Worm (Caenorhabditis elegans) whole organism, midembryonic: ENCODE results near the gene rde-1.

Experiments used
- T22C8.4 ChIP-seq: fragments of 200-800 bp; sonication (Bioruptor generic); IDR thresholded peaks from 2 replicates; pipeline ENCODE4 v1.3.6; 2022; ENCODE audit warnings: missing genetic modification characterization, missing compliant biosample characterization
- cog-1 ChIP-seq: sonication (generic microtip); optimal IDR thresholded peaks from 2 replicates; lab custom pipeline; 2016; ENCODE audit warnings: missing genetic modification characterization, missing compliant biosample characterization
- flt-1 ChIP-seq: fragments of 200-800 bp; sonication (Bioruptor generic); IDR thresholded peaks from 2 replicates; pipeline ENCODE4 v1.3.6; 2022; ENCODE audit warnings: missing genetic modification characterization, missing compliant biosample characterization
- klf-2 ChIP-seq: fragments of 200-800 bp; sonication (Bioruptor generic); conservative IDR thresholded peaks from 2 replicates; pipeline ENCODE4 v1.3.6; 2022; ENCODE audit warnings: missing genetic modification reagents, missing genetic modification characterization, missing compliant biosample characterization
- med-1 ChIP-seq: sonication (generic microtip); optimal IDR thresholded peaks from 2 replicates; lab custom pipeline; 2017; ENCODE audit warnings: missing genetic modification characterization, mild to moderate bottlenecking, missing compliant biosample characterization, antibody characterized with exemption, missing genetic modification reagents; ENCODE audit not compliant: insufficient read depth
- ref-1 ChIP-seq: fragments of 200-800 bp; sonication (Bioruptor generic); conservative IDR thresholded peaks from 2 replicates; pipeline ENCODE4 v1.3.6; 2022; ENCODE audit warnings: missing genetic modification reagents, missing genetic modification characterization, missing compliant biosample characterization
- tab-1 ChIP-seq: fragments of 200-800 bp; sonication (Bioruptor generic); IDR thresholded peaks from 2 replicates; pipeline ENCODE4 v1.3.6; 2022; ENCODE audit warnings: missing genetic modification characterization, missing compliant biosample characterization
- ztf-23 ChIP-seq: fragments of 200-800 bp; sonication (Bioruptor generic); IDR thresholded peaks from 2 replicates; pipeline ENCODE4 v1.3.6; 2022; ENCODE audit warnings: missing genetic modification reagents, missing genetic modification characterization, missing compliant biosample characterization
- ztf-29 ChIP-seq: fragments of 200-800 bp; sonication (Bioruptor generic); IDR thresholded peaks from 2 replicates; pipeline ENCODE4 v1.3.6; 2022; ENCODE audit warnings: missing genetic modification reagents, missing genetic modification characterization, missing compliant biosample characterization

Gene rde-1

DNA sequence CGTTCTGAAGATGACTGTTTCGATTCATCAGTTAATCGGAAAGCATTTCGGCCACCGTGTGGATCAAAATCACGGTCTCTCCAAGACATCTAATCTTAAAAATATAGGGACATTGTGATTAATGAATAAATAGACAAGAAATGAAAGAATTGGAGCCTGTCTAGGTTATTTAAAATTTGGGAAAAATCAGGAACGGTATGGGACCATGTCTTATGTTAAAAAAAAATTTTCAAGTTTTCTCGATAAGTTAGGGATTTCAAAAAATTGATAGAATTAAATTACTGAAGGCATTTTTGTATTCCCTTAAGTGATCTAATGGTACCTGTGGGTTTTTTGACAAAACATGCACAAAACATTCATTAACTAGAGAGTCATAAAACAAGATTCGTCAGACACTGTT, 15.3 kb downstream of the rde-1 start, which contains the start of gene unc-41:
Gene unc-41, minus strand, starts transcription at position 101 of the 400 bp plus-strand sequence.
- no peak for TF ChIP-seq ztf-29 (GFP tag; lab: Robert Waterston, UW)
- TF ChIP-seq ref-1 (GFP tag; lab: Robert Waterston, UW): no peak
- no peak for TF ChIP-seq flt-1 (GFP tag; lab: Robert Waterston, UW)

DNA sequence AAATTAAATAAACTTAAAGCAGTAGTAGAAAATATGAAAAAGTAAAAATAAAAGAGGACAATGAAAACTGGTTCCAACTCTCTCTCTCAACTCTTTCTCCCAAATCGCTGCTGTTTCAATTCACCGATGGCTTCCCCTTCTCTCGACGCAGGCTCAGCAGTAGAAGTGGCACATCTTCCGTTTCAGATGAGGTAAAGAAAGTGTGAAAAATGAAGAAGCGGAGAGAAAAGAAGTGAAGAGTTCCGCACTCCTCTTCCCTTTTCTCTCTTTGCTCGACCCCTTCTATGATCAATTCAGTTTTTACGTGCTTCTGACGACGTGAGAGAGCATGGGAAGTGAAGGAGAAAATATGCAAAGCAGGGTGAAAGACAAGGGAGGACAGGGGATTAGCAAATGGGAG, 17.2 kb downstream of the rde-1 start:
- no peak for TF ChIP-seq ztf-29 (GFP tag; lab: Robert Waterston, UW)
- TF ChIP-seq T22C8.4 (GFP tag; lab: Robert Waterston, UW): no peak
- no peak for TF ChIP-seq med-1 (GFP tag; lab: Kevin White, UChicago)
- TF ChIP-seq ztf-23: no peak
- no peak for TF ChIP-seq klf-2 (GFP tag; lab: Robert Waterston, UW)
- no peak for TF ChIP-seq tab-1 (GFP tag; lab: Robert Waterston, UW)
- TF ChIP-seq ref-1 (GFP tag; lab: Robert Waterston, UW): no peak
- TF ChIP-seq cog-1: no peak
- TF ChIP-seq flt-1 (GFP tag; lab: Robert Waterston, UW): no peak

DNA sequence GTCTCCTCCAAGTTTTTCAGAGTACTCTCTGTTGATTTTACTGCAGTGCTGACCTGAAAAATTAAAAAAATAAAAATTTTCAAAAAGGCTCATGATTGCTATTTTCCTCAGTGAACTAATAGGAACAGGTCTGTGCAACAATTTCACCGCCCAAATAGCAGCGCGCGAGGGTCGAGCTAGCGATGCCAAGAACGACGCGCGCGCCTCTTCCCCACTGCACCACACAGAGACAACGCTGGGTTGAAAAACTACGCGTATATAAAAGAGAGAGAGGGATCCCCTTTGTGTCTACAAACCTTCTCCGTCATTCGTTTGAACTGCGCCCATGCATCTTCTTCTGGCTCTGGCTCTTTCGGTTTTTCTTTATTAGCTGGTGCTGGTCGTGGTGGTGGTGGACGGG, 21.3 kb downstream of the rde-1 start:
- TF ChIP-seq tab-1 (GFP tag; lab: Robert Waterston, UW) (peak; percentile 96), T22C8.4 (GFP tag; lab: Robert Waterston, UW) (peak; percentile 92), klf-2 (GFP tag; lab: Robert Waterston, UW) (peak; percentile 95), flt-1 (GFP tag; lab: Robert Waterston, UW) (peak; percentile 97), cog-1 (peak; percentile 85), ztf-23 (peak; percentile 97), ztf-29 (GFP tag; lab: Robert Waterston, UW) (peak; percentile 88), ref-1 (GFP tag; lab: Robert Waterston, UW) (peak; percentile 87), med-1 (GFP tag; lab: Kevin White, UChicago) (peak; percentile 70)

DNA sequence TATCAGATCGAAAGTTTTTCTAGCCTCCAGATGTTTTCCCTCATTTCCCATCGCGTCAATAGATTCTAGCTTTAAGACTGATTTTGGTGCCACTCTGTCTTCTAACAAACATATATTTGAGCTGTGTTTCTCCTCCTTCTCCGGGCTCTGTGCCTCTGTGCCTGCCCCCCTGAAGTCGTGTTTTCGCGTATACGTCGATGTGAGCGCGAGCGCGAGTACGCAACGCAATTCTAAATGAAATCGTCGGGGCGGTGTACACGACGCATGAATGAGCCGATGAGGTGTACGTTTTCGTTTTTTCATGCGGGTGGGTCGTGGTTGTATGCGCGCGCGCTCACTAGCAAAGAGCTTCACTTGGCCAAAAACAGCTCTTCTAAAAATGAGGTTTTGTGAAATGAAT, 25.6 kb downstream of the rde-1 start:
- TF ChIP-seq tab-1 (GFP tag; lab: Robert Waterston, UW): no peak
- no peak for TF ChIP-seq ref-1 (GFP tag; lab: Robert Waterston, UW)
- TF ChIP-seq med-1 (GFP tag; lab: Kevin White, UChicago): no peak
- TF ChIP-seq cog-1: no peak
- no peak for TF ChIP-seq ztf-23
- TF ChIP-seq T22C8.4 (GFP tag; lab: Robert Waterston, UW): no peak
- no peak for TF ChIP-seq klf-2 (GFP tag; lab: Robert Waterston, UW)
- TF ChIP-seq ztf-29 (GFP tag; lab: Robert Waterston, UW): no peak
- no peak for TF ChIP-seq flt-1 (GFP tag; lab: Robert Waterston, UW)

DNA sequence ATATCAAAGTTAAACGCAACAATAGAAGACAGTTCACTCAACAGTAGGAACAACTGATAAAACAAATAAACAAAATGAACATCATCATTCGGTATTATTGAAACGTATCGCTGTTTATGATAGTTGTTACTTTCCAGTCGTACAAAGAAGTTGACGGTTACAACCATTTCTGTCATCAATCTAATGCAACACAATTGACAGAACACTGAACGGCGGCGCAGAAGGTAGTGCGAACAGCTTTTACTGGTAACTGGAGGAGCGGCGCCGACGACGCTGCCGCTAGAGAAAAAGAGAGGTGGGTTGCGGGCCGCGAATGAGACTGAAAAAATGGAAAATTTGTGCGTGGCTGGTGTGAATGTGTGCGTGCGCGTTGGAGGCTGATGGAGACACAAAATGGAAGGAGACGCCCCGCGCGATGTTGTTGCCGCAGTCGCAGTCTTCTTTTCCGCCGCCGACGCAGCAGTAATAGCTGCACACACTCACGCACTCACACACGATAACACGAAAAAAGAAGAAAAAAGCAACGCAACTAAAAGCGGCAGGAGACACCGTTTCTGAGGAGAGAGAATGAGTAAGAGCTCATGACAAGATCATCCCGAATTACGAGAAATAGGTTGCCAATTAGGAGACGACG, 27.2 kb downstream of the rde-1 start:
- no peak for TF ChIP-seq klf-2 (GFP tag; lab: Robert Waterston, UW)
- no peak for TF ChIP-seq flt-1 (GFP tag; lab: Robert Waterston, UW)
- TF ChIP-seq med-1 (GFP tag; lab: Kevin White, UChicago): no peak
- TF ChIP-seq tab-1 (GFP tag; lab: Robert Waterston, UW): no peak

DNA sequence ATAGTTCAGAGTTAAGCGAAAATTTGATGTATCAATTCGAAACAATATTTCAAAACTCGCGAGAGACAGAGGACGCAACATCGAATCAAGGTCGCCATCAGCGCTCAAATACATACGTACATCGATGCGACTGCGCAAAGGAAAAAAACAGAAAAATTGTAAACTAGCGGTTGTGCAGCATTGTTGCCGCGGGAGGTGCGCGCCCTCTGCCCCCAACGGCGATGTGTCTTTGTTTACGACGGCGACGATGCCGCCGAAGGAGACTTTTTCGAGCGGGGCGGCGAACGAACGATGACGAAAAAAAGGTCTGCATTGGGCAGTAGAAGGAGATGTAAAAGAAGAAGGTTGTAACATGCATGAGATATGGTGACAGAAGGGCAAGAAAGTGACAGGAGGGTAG, 28.5 kb downstream of the rde-1 start:
- no peak for TF ChIP-seq med-1 (GFP tag; lab: Kevin White, UChicago)
- no peak for TF ChIP-seq ztf-29 (GFP tag; lab: Robert Waterston, UW)
- TF ChIP-seq flt-1 (GFP tag; lab: Robert Waterston, UW): 0 out of 2 replicates have a peak, but pooled peaks have one; percentile 9
- no peak for TF ChIP-seq T22C8.4 (GFP tag; lab: Robert Waterston, UW)
- TF ChIP-seq cog-1: no peak
- no peak for TF ChIP-seq klf-2 (GFP tag; lab: Robert Waterston, UW)
- no peak for TF ChIP-seq tab-1 (GFP tag; lab: Robert Waterston, UW)
- TF ChIP-seq ztf-23: no peak

DNA sequence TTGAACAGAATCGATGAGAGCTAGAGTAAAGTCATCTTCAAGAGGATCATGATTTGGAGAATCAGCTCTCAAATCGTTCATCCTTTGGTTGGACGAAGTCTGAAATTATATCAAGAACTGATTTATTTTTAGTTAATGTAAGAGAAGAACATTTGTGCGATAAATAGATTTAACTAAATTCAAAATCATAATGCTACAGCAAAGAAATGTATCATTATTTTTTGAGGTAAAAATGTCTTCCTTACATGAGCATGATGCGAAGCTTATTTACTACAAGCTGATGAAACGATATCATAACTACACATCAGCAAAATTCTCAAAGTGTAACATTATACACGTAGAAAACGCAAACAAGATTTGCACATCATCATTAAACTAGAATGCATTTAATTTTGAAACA, 29.0 kb downstream of the rde-1 start, which contains the start of gene madf-4:
Gene madf-4, minus strand, starts transcription at position 101 of the 400 bp plus-strand sequence.
- TF ChIP-seq flt-1 (GFP tag; lab: Robert Waterston, UW) (no peak), cog-1 (no peak), tab-1 (GFP tag; lab: Robert Waterston, UW) (no peak), ztf-29 (GFP tag; lab: Robert Waterston, UW) (no peak), klf-2 (GFP tag; lab: Robert Waterston, UW) (no peak), ztf-23 (no peak), med-1 (GFP tag; lab: Kevin White, UChicago) (no peak), ref-1 (GFP tag; lab: Robert Waterston, UW) (no peak), T22C8.4 (GFP tag; lab: Robert Waterston, UW) (no peak)

DNA sequence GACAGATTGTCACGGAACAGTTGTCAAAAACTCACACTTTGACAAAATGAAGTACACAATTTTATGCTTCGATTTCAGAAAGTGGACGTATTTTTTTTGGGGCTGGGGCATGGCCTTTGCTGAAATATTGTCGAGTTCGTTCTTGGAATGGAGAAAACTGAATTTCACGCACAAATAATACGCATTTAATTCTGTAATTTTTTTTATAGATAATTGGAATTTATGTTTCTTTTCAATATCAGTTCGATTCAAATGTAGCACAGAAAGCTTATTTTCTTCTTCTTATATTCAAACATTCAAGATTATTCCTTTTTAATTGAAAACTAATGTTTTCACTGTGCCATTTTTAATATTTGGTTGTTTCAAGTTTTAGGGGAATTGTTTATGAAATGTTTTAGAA, 31.1 kb downstream of the rde-1 start, which contains the start of gene T07C12.10:
Gene T07C12.10, minus strand, starts transcription at position 101 of the 400 bp plus-strand sequence.
- TF ChIP-seq ref-1 (GFP tag; lab: Robert Waterston, UW) (no peak), tab-1 (GFP tag; lab: Robert Waterston, UW) (no peak), med-1 (GFP tag; lab: Kevin White, UChicago) (no peak), klf-2 (GFP tag; lab: Robert Waterston, UW) (no peak), ztf-23 (no peak), T22C8.4 (GFP tag; lab: Robert Waterston, UW) (no peak), flt-1 (GFP tag; lab: Robert Waterston, UW) (no peak), cog-1 (no peak), ztf-29 (GFP tag; lab: Robert Waterston, UW) (no peak)

DNA sequence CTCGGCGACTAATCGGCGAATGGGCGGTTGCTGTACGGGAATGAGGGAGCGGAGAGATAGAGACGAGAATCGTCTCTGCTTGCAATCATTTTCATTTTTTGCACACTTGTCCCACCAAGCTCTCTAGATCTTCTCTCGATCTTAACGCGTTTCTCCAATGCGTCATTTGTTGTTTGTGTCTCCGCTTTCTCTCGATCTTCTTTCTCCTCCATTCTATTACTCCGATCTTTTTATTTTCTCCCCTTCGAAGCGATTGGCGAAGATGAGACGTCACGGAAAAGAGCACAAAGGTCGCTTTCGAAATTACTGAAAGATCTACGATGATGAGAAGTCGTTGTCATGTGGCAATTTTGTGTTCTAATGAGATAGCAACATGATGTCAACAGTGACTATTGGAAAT, 32.8 kb downstream of the rde-1 start:
- no peak for TF ChIP-seq ztf-23
- no peak for TF ChIP-seq cog-1
- no peak for TF ChIP-seq flt-1 (GFP tag; lab: Robert Waterston, UW)

DNA sequence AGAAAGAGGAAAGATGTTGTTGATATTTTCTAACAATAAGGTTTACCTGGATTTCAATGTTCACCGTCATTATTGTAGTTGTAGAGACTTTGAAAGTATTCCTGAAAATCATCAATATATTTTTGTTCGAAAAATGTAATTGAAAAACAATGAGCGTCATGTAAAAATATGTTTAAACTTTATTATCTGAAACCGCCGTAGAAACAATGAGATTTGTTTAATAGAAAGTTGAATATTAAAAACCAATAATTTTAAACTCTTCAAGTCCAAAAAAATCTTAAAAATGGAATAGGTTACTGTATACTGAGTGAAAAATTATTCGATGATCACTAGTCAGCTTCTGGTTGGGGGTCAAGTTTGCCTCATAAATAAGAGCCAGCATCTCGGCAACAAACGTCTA, 33.2 kb downstream of the rde-1 start, which contains the start of gene anmt-3:
Gene anmt-3, minus strand, starts transcription at position 101 of the 400 bp plus-strand sequence.
- TF ChIP-seq cog-1 (no peak), T22C8.4 (GFP tag; lab: Robert Waterston, UW) (no peak), ztf-23 (no peak), klf-2 (GFP tag; lab: Robert Waterston, UW) (no peak), med-1 (GFP tag; lab: Kevin White, UChicago) (no peak), tab-1 (GFP tag; lab: Robert Waterston, UW) (no peak), flt-1 (GFP tag; lab: Robert Waterston, UW) (no peak), ref-1 (GFP tag; lab: Robert Waterston, UW) (no peak), ztf-29 (GFP tag; lab: Robert Waterston, UW) (no peak)
